Fruit fly (Drosophila melanogaster) whole organism, embryonic: ENCODE data around the gene CG32706.

Experiments
- Atf6 ChIP-seq: fragments of 200-800 bp; sonication (Bioruptor generic); IDR thresholded peaks from 2 replicates; pipeline ENCODE4 v1.3.6; 2022; ENCODE audit warnings: missing biosample characterization, missing genetic modification characterization
- Blimp-1 ChIP-seq: fragments of 200-800 bp; sonication (Bioruptor generic); optimal IDR thresholded peaks from 3 replicates; lab custom pipeline; 2018; ENCODE audit warnings: missing biosample characterization, missing genetic modification characterization, mild to moderate bottlenecking, moderate library complexity, missing genetic modification reagents
- CG11723 ChIP-seq: fragments of 200-800 bp; sonication (Bioruptor generic); optimal IDR thresholded peaks from 2 replicates; lab custom pipeline; 2017; ENCODE audit warnings: missing biosample characterization, mild to moderate bottlenecking, missing genetic modification characterization
- CG12155 ChIP-seq: fragments of 200-800 bp; sonication (Bioruptor generic); optimal IDR thresholded peaks from 3 replicates; lab custom pipeline; 2016; ENCODE audit warnings: missing biosample characterization, missing genetic modification characterization
- CG13287 ChIP-seq: fragments of 200-800 bp; sonication (Bioruptor generic); IDR thresholded peaks from 2 replicates; pipeline ENCODE4 v1.3.6; 2022; ENCODE audit warnings: missing biosample characterization, missing genetic modification characterization; ENCODE audit not compliant: partially characterized antibody
- CG13424 ChIP-seq: fragments of 200-800 bp; sonication (Bioruptor generic); optimal IDR thresholded peaks from 2 replicates; lab custom pipeline; 2019; ENCODE audit warnings: missing biosample characterization, mild to moderate bottlenecking, missing genetic modification characterization, moderate library complexity
- CG1603 ChIP-seq: fragments of 200-800 bp; sonication (Bioruptor generic); optimal IDR thresholded peaks from 2 replicates; lab custom pipeline; 2019; ENCODE audit warnings: missing biosample characterization, mild to moderate bottlenecking, missing genetic modification characterization, moderate library complexity
- CG17186 ChIP-seq: fragments of 200-800 bp; sonication (Bioruptor generic); optimal IDR thresholded peaks from 3 replicates; lab custom pipeline; 2017; ENCODE audit warnings: missing biosample characterization, missing genetic modification reagents, missing genetic modification characterization
- CG17328 ChIP-seq: fragments of 200-800 bp; sonication (Bioruptor generic); IDR thresholded peaks from 2 replicates; pipeline ENCODE4 v1.3.6; 2022; ENCODE audit warnings: missing biosample characterization, missing genetic modification characterization
- CG2678 ChIP-seq: fragments of 200-800 bp; sonication (Bioruptor generic); optimal IDR thresholded peaks from 3 replicates; lab custom pipeline; 2019; ENCODE audit warnings: missing biosample characterization, mild to moderate bottlenecking, missing genetic modification characterization, moderate library complexity
- CG32532 ChIP-seq: fragments of 200-800 bp; sonication (Bioruptor generic); IDR thresholded peaks from 2 replicates; pipeline ENCODE4 v1.3.6; 2022; ENCODE audit warnings: missing biosample characterization, missing genetic modification characterization
- CG34422 ChIP-seq: fragments of 200-800 bp; sonication (Bioruptor generic); IDR thresholded peaks from 3 replicates; pipeline ENCODE4 v1.3.6; 2022; ENCODE audit warnings: missing biosample characterization, missing genetic modification characterization
- CG3726 ChIP-seq: fragments of 200-800 bp; sonication (Bioruptor generic); IDR thresholded peaks from 3 replicates; pipeline ENCODE4, ENCODE4 v1.3.6; 2022; ENCODE audit warnings: missing biosample characterization, missing genetic modification characterization
- CG5180 ChIP-seq: fragments of 200-800 bp; sonication (Bioruptor generic); optimal IDR thresholded peaks from 3 replicates; lab custom pipeline; 2017; ENCODE audit warnings: missing biosample characterization, missing genetic modification characterization, mild to moderate bottlenecking, moderate library complexity, missing genetic modification reagents
- CG6689 ChIP-seq: fragments of 200-800 bp; sonication (Bioruptor generic); IDR thresholded peaks from 2 replicates; pipeline ENCODE4 v1.3.6; 2022; ENCODE audit warnings: missing biosample characterization, missing genetic modification characterization
- CG8290 ChIP-seq, 3 experiments: fragments of 200-800 bp; sonication (Bioruptor generic); optimal IDR thresholded peaks; 2 replicates each; lab custom pipeline; 2016 to 2019; ENCODE audit warnings: missing biosample characterization in 3 of 3, missing genetic modification characterization in 3 of 3, mild to moderate bottlenecking in 2 of 3, moderate library complexity in 1 of 3
- CG8388 ChIP-seq: fragments of 200-800 bp; sonication (Bioruptor generic); optimal IDR thresholded peaks from 2 replicates; lab custom pipeline; 2019; ENCODE audit warnings: missing biosample characterization, mild to moderate bottlenecking, missing genetic modification characterization, moderate library complexity
- CG8478 ChIP-seq: fragments of >200 bp; optimal IDR thresholded peaks from 2 replicates; lab custom pipeline; 2018
- CG9817 ChIP-seq: fragments of 200-800 bp; sonication (Bioruptor generic); optimal IDR thresholded peaks from 2 replicates; lab custom pipeline; 2018; ENCODE audit warnings: missing biosample characterization, mild to moderate bottlenecking, missing genetic modification characterization, moderate library complexity
- CrebB ChIP-seq: fragments of 200-800 bp; sonication (Bioruptor generic); optimal IDR thresholded peaks from 3 replicates; lab custom pipeline; 2018; ENCODE audit warnings: missing biosample characterization, mild to moderate bottlenecking, missing genetic modification characterization
- Dbx ChIP-seq: fragments of 200-800 bp; sonication (Bioruptor generic); IDR thresholded peaks from 3 replicates; pipeline ENCODE4 v1.3.6; 2022; ENCODE audit warnings: missing biosample characterization, missing genetic modification characterization
- Doc2 ChIP-seq: fragments of 200-800 bp; sonication (Bioruptor generic); IDR thresholded peaks from 2 replicates; pipeline ENCODE4 v1.3.6; 2022; ENCODE audit warnings: missing biosample characterization, missing genetic modification characterization
- HLH4C ChIP-seq: fragments of 200-800 bp; sonication (Bioruptor generic); IDR thresholded peaks from 3 replicates; pipeline ENCODE4 v1.3.6; 2022; ENCODE audit warnings: missing biosample characterization, missing genetic modification characterization; ENCODE audit not compliant: partially characterized antibody
- Hr51 ChIP-seq, 2 experiments: fragments of 200-800 bp; sonication (Bioruptor generic); optimal IDR thresholded peaks; 2 replicates in 1 of 2; 3 replicates in 1 of 2; lab custom pipeline; 2016 to 2018; ENCODE audit warnings: missing biosample characterization in 2 of 2, missing genetic modification characterization in 2 of 2, mild to moderate bottlenecking in 1 of 2, moderate library complexity in 1 of 2
- Lim3 ChIP-seq: fragments of 200-800 bp; sonication (Bioruptor generic); IDR thresholded peaks from 2 replicates; pipeline ENCODE4 v1.3.6; 2022; ENCODE audit warnings: missing biosample characterization, missing genetic modification characterization
- Lpt ChIP-seq: fragments of >200 bp; optimal IDR thresholded peaks from 2 replicates; lab custom pipeline; 2018; ENCODE audit warnings: missing biosample characterization, missing genetic modification characterization
- Ptx1 ChIP-seq: fragments of 200-800 bp; sonication (Bioruptor generic); IDR thresholded peaks from 2 replicates; pipeline ENCODE4 v1.3.6; 2022; ENCODE audit warnings: missing biosample characterization, missing genetic modification characterization
- Rfx ChIP-seq: fragments of 200-800 bp; sonication (Bioruptor generic); IDR thresholded peaks from 2 replicates; pipeline ENCODE4 v1.3.6; 2022; ENCODE audit warnings: missing biosample characterization, missing genetic modification characterization
- Six4 ChIP-seq: fragments of 200-800 bp; sonication (Bioruptor generic); optimal IDR thresholded peaks from 2 replicates; lab custom pipeline; 2016; ENCODE audit warnings: missing biosample characterization, missing genetic modification characterization
- Tbp ChIP-seq: fragments of >200 bp; optimal IDR thresholded peaks from 2 replicates; lab custom pipeline; 2018; ENCODE audit warnings: missing biosample characterization, missing genetic modification characterization
- Vsx1 ChIP-seq: fragments of 200-800 bp; sonication (Bioruptor generic); optimal IDR thresholded peaks from 2 replicates; lab custom pipeline; 2017; ENCODE audit warnings: missing biosample characterization, mild to moderate bottlenecking, missing genetic modification characterization, missing genetic modification reagents
- ab ChIP-seq: fragments of 200-800 bp; sonication (Bioruptor generic); optimal IDR thresholded peaks from 2 replicates; lab custom pipeline; 2016; ENCODE audit warnings: missing biosample characterization, missing genetic modification characterization
- ara ChIP-seq: fragments of 200-800 bp; sonication (Bioruptor generic); IDR thresholded peaks from 2 replicates; pipeline ENCODE4 v1.3.6; 2022; ENCODE audit warnings: missing biosample characterization, missing genetic modification characterization
- bbx ChIP-seq: fragments of 200-800 bp; sonication (Bioruptor generic); IDR thresholded peaks from 2 replicates; pipeline ENCODE4 v1.3.6; 2022; ENCODE audit warnings: missing biosample characterization, missing genetic modification characterization; ENCODE audit not compliant: partially characterized antibody
- chn ChIP-seq: fragments of 200-800 bp; sonication (Bioruptor generic); optimal IDR thresholded peaks from 2 replicates; lab custom pipeline; 2016; ENCODE audit warnings: missing biosample characterization, missing genetic modification characterization
- croc ChIP-seq: fragments of 200-800 bp; sonication (Bioruptor generic); conservative IDR thresholded peaks from 3 replicates; pipeline ENCODE4 v1.3.6; 2022; ENCODE audit warnings: missing biosample characterization, missing genetic modification characterization
- dan ChIP-seq: fragments of 200-800 bp; sonication (Bioruptor generic); IDR thresholded peaks from 2 replicates; pipeline ENCODE4 v1.3.6; 2022; ENCODE audit warnings: missing biosample characterization, missing genetic modification characterization
- dm ChIP-seq: fragments of 200-800 bp; sonication (Bioruptor generic); optimal IDR thresholded peaks from 3 replicates; lab custom pipeline; 2016; ENCODE audit warnings: missing biosample characterization, missing genetic modification characterization
- gt ChIP-seq: fragments of 200-800 bp; sonication (Bioruptor generic); IDR thresholded peaks from 2 replicates; pipeline ENCODE4 v1.3.6; 2022; ENCODE audit warnings: missing biosample characterization, missing genetic modification characterization
- maf-S ChIP-seq: fragments of 200-800 bp; sonication (Bioruptor generic); optimal IDR thresholded peaks from 2 replicates; lab custom pipeline; 2016; ENCODE audit warnings: missing biosample characterization, missing genetic modification characterization
- phol ChIP-seq: fragments of 200-800 bp; sonication (Bioruptor generic); optimal IDR thresholded peaks from 3 replicates; lab custom pipeline; 2018; ENCODE audit warnings: missing biosample characterization, mild to moderate bottlenecking, missing genetic modification characterization, moderate library complexity
- repo ChIP-seq: fragments of 200-800 bp; sonication (Bioruptor generic); optimal IDR thresholded peaks from 2 replicates; lab custom pipeline; 2016; ENCODE audit warnings: missing biosample characterization, missing genetic modification characterization
- rib ChIP-seq: fragments of 200-800 bp; sonication (Bioruptor generic); IDR thresholded peaks from 2 replicates; pipeline ENCODE4 v1.3.6; 2022; ENCODE audit warnings: missing biosample characterization, missing genetic modification characterization
- ro ChIP-seq: fragments of 200-800 bp; sonication (Bioruptor generic); IDR thresholded peaks from 2 replicates; pipeline ENCODE4 v1.3.6; 2022; ENCODE audit warnings: missing biosample characterization, missing genetic modification characterization
- salm ChIP-seq: fragments of 200-800 bp; sonication (Bioruptor generic); optimal IDR thresholded peaks from 2 replicates; lab custom pipeline; 2018; ENCODE audit warnings: missing biosample characterization, mild to moderate bottlenecking, missing genetic modification characterization
- sc ChIP-seq, 3 experiments: fragments of >200 bp in 2 of 3; fragments of 200-800 bp in 1 of 3; sonication (Bioruptor generic) in 1 of 3; optimal IDR thresholded peaks; 2 replicates in 2 of 3; 3 replicates in 1 of 3; lab custom pipeline; 2017; ENCODE audit warnings: mild to moderate bottlenecking in 1 of 3, missing biosample characterization in 1 of 3, missing genetic modification characterization in 1 of 3, missing genetic modification reagents in 1 of 3
- slp2 ChIP-seq: fragments of 200-800 bp; sonication (Bioruptor generic); optimal IDR thresholded peaks from 2 replicates; lab custom pipeline; 2016; ENCODE audit warnings: missing biosample characterization, missing genetic modification characterization
- sr ChIP-seq: fragments of 200-800 bp; sonication (Bioruptor generic); IDR thresholded peaks from 3 replicates; pipeline ENCODE4 v1.3.6; 2022; ENCODE audit warnings: missing biosample characterization, missing genetic modification characterization
- tup ChIP-seq: fragments of 200-800 bp; sonication (Bioruptor generic); optimal IDR thresholded peaks from 2 replicates; lab custom pipeline; 2016; ENCODE audit warnings: missing biosample characterization, mild to moderate bottlenecking, missing genetic modification characterization, moderate library complexity

The CG32706 gene

DNA sequence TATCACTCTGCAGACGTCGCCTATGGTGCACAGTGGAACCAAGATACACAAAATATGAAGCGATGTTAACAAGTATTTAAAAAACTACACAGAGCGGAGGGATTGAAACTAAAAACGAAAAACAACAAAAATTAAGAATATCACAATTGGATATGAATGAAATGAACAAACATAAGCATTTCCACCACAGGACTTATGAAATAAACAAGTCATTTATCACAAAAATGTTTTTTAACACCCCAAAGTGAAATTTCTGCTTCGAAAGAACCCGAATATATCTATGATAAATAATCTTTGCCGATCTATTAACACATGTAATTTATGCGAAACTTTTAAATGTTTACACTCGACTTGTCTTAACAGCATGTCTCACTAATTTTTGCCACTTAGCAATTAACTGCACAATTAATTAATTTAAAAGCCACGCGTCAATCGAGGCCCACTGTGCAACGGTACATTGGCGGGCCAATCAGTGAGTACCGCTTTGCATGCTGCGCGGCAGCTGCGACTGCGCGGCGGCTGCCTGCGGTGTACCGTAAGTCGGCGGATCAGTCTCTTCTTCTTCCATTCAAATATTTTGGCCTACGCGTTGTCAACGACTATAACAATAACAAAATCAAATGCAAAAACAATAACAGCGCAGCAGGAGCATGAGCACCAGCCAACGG is 45.0 kb upstream of the CG32706 start (continued):
- TF ChIP-seq croc (GFP tag; lab: Robert Waterston, UW) (peak; percentile 62; the same call in 1 of the 3 replicates), Lim3 (GFP tag; lab: Robert Waterston, UW) (no peak), slp2 (peak; percentile 50), ro (GFP tag; lab: Robert Waterston, UW) (no peak), Ptx1 (peak; percentile 64), maf-S (GFP tag; lab: Kevin White, UChicago) (no peak), salm (no peak), CG17186 (GFP tag; lab: Kevin White, UChicago) (no peak), Vsx1 (GFP tag; lab: Kevin White, UChicago) (peak; percentile 41), CG11723 (GFP tag; lab: Kevin White, UChicago) (peak; percentile 5), CG5180 (GFP tag; lab: Kevin White, UChicago) (peak; percentile 17), CG34422 (GFP tag; lab: Robert Waterston, UW) (no peak), chn (GFP tag; lab: Kevin White, UChicago) (peak; percentile 29), CG8290 (GFP tag; optimal IDR thresholded peaks at IDR 0.05; lab: Kevin White, UChicago) (no peak), CG8290 (tag; optimal IDR thresholded peaks at IDR 0.05; lab: Kevin White, UChicago) (peak in 1 of 2 experiments; percentile 2), gt (no peak), Doc2 (no peak), phol (tag; lab: Kevin White, UChicago) (peak; percentile 69), CG3726 (GFP tag; lab: Robert Waterston, UW) (no peak), CrebB (tag; lab: Kevin White, UChicago) (no peak), CG1603 (tag; lab: Kevin White, UChicago) (peak; percentile 20), CG8388 (GFP tag; lab: Kevin White, UChicago) (peak; percentile 46), Six4 (peak; percentile 24), HLH4C (GFP tag; lab: Robert Waterston, UW) (no peak), Lpt (GFP tag; lab: Kevin White, UChicago) (no peak), sr (no peak; the same call in 2 of the 3 replicates), CG17328 (peak; percentile 37; the same call in 1 of the 2 replicates), CG13287 (GFP tag; lab: Robert Waterston, UW) (no peak), CG9817 (tag; lab: Kevin White, UChicago) (no peak), ara (0 out of 2 replicates have a peak, but pooled peaks have one; percentile 47), rib (GFP tag; lab: Robert Waterston, UW) (no peak), Blimp-1 (GFP tag; lab: Kevin White, UChicago) (peak; percentile 39), dan (no peak), Hr51 (GFP tag; optimal IDR thresholded peaks at IDR 0.05; lab: Kevin White, UChicago) (peak in 1 of 2 experiments; percentile 64), CG6689 (peak; percentile 62), Dbx (GFP tag; lab: Robert Waterston, UW) (no peak), Rfx (GFP tag; lab: Robert Waterston, UW) (peak; percentile 7; the same call in 1 of the 2 replicates), sc (optimal IDR thresholded peaks at IDR 0.05; lab: Kevin White, UChicago) (no peak), sc (GFP tag; optimal IDR thresholded peaks at IDR 0.05; lab: Kevin White, UChicago) (peak; percentile 26), Tbp (no peak), CG12155 (GFP tag; lab: Kevin White, UChicago) (no peak), repo (GFP tag; lab: Kevin White, UChicago) (no peak), Atf6 (no peak), CG13424 (tag; lab: Kevin White, UChicago) (peak; percentile 50), dm (GFP tag; lab: Kevin White, UChicago) (no peak), CG2678 (peak; percentile 62), CG8478 (lab: Kevin White, UChicago) (no peak), tup (GFP tag; lab: Kevin White, UChicago) (no peak), ab (GFP tag; lab: Kevin White, UChicago) (no peak), bbx (GFP tag; lab: Robert Waterston, UW) (no peak), CG32532 (GFP tag; lab: Robert Waterston, UW) (no peak)
